Worm (Caenorhabditis elegans) whole organism, L4 larva: ENCODE measurements around the gene srd-38.

Experiments used
- R02D3.7 ChIP-seq: fragments of 150-350 bp; sonication (generic microtip); optimal IDR thresholded peaks from 3 replicates; lab custom pipeline; 2014; ENCODE audit warnings: missing biosample characterization, missing genetic modification characterization
- ama-1 ChIP-seq: fragments of 150-350 bp; optimal IDR thresholded peaks from 2 replicates; lab custom pipeline; 2014; ENCODE audit warnings: inconsistent platforms, mixed read lengths
- daf-12 ChIP-seq: fragments of 150-350 bp; optimal IDR thresholded peaks from 2 replicates; lab custom pipeline; 2014; ENCODE audit warnings: missing biosample characterization, missing genetic modification reagents, missing genetic modification characterization
- dve-1 ChIP-seq: sonication (generic microtip); optimal IDR thresholded peaks from 2 replicates; lab custom pipeline; 2017; ENCODE audit warnings: antibody characterized with exemption, mild to moderate bottlenecking, missing genetic modification characterization, missing compliant biosample characterization; ENCODE audit not compliant: insufficient read depth
- fkh-10 ChIP-seq: fragments of 150-350 bp; optimal IDR thresholded peaks from 2 replicates; lab custom pipeline; 2014; ENCODE audit warnings: missing biosample characterization, missing genetic modification reagents, missing genetic modification characterization
- fos-1 ChIP-seq: fragments of 150-350 bp; optimal IDR thresholded peaks from 2 replicates; lab custom pipeline; 2014; ENCODE audit warnings: missing biosample characterization, missing genetic modification characterization
- mxl-2 ChIP-seq: fragments of 200-800 bp; sonication (Bioruptor generic); conservative IDR thresholded peaks from 2 replicates; pipeline ENCODE4 v1.3.6; 2022; ENCODE audit warnings: missing genetic modification reagents, missing genetic modification characterization, missing compliant biosample characterization
- nhr-11 ChIP-seq: fragments of 150-350 bp; optimal IDR thresholded peaks from 2 replicates; lab custom pipeline; 2014; ENCODE audit warnings: missing biosample characterization, missing genetic modification characterization
- pqm-1 ChIP-seq: sonication (generic microtip); optimal IDR thresholded peaks from 2 replicates; lab custom pipeline; 2017; ENCODE audit warnings: missing biosample characterization, missing genetic modification characterization
- set-16 ChIP-seq: fragments of 200-800 bp; sonication (Bioruptor generic); IDR thresholded peaks from 2 replicates; pipeline ENCODE4 v1.3.6; 2022; ENCODE audit warnings: missing genetic modification reagents, missing genetic modification characterization, missing compliant biosample characterization
- unc-130 ChIP-seq: sonication (generic microtip); optimal IDR thresholded peaks from 2 replicates; lab custom pipeline; 2016; ENCODE audit warnings: missing genetic modification reagents, missing genetic modification characterization, missing compliant biosample characterization
- zag-1 ChIP-seq: fragments of 150-350 bp; optimal IDR thresholded peaks from 2 replicates; lab custom pipeline; 2014; ENCODE audit warnings: missing biosample characterization, missing genetic modification characterization

DNA sequence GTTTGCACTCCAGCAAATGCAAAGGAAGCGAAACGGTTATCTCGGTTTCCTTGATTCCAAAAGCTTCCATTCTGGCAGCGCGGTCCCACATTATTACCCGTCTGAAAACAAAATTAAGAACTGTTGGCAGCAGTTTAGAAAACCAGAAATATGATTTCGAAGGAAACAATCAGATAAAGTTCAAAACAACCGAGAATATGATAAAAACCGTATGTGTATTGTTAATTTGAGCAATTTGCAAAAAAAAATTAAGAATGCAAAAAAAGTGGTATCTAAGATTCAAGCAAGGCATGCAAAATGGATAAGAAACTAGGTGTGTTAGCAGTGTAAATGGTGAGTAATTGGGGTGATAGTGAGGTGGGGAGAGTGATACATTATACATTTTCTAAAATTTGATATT, 2.9 kb upstream of the srd-38 start, which contains the start of gene R04D3.4:
- TF ChIP-seq zag-1 (tag; lab: Kevin White, UChicago): no peak
- no peak for TF ChIP-seq fos-1
- no peak for TF ChIP-seq pqm-1 (tag; lab: Kevin White, UChicago)
- TF ChIP-seq unc-130 (GFP tag; lab: Kevin White, UChicago): no peak
- TF ChIP-seq dve-1: no peak
- TF ChIP-seq ama-1: no peak
- TF ChIP-seq daf-12 (tag; lab: Kevin White, UChicago): no peak
- TF ChIP-seq mxl-2: no peak
- TF ChIP-seq R02D3.7 (tag; lab: Kevin White, UChicago): no peak
- TF ChIP-seq fkh-10 (GFP tag; lab: Kevin White, UChicago): no peak
- no peak for TF ChIP-seq set-16 (GFP tag; lab: Robert Waterston, UW)
- no peak for TF ChIP-seq nhr-11 (tag; lab: Kevin White, UChicago)
